Worm (Caenorhabditis elegans): ENCODE measurements around the gene srh-213.

Gene srh-213

DNA sequence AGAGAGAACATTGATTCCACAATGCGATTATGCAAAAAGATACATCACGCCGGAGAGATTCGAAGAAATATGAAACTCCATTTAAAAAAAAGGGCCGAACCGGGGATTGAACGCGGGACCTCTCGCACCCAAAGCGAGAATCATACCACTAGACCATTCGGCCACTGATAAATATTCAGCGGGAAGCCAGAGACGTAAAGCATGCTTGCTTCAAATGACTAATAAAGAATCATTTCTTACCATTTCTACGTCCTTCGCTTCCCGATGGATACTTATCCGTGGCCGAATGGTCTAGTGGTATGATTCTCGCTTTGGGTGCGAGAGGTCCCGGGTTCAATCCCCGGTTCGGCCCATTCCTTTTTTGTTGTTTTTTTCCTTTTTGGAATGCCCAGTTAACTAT is 6.6 kb downstream of the srh-213 start:
- TF ChIP-seq cog-1 (tag; optimal IDR thresholded peaks at IDR 0.05) = no peak
- no peak for TF ChIP-seq ztf-23 (GFP tag; IDR thresholded peaks at IDR 0.05)
- TF ChIP-seq T22C8.4 (GFP tag; IDR thresholded peaks at IDR 0.05) = no peak
- no peak for TF ChIP-seq klf-2 (GFP tag; conservative IDR thresholded peaks at IDR 0.05)
- TF ChIP-seq med-1 (GFP tag; optimal IDR thresholded peaks at IDR 0.05; ENCODE audit: insufficient read depth) = no peak
- TF ChIP-seq ztf-29 (GFP tag; IDR thresholded peaks at IDR 0.05) = no peak
- TF ChIP-seq ref-1 (GFP tag; conservative IDR thresholded peaks at IDR 0.05) = no peak
- no peak for TF ChIP-seq tab-1 (GFP tag; IDR thresholded peaks at IDR 0.05)
- TF ChIP-seq flt-1 (GFP tag; IDR thresholded peaks at IDR 0.05) = no peak

ce11 chrV:3587633-3588032 is 7.2 kb downstream of the srh-213 start:
- TF ChIP-seq med-1 (GFP tag; optimal IDR thresholded peaks at IDR 0.05; ENCODE audit: insufficient read depth) (peak; percentile 66), tab-1 (GFP tag; IDR thresholded peaks at IDR 0.05) (peak; percentile 81; the same call in 1 of the 2 replicates), cog-1 (tag; optimal IDR thresholded peaks at IDR 0.05) (no peak), ztf-29 (GFP tag; IDR thresholded peaks at IDR 0.05) (peak; percentile 49; the same call in 1 of the 2 replicates), flt-1 (GFP tag; IDR thresholded peaks at IDR 0.05) (peak; percentile 74), klf-2 (GFP tag; conservative IDR thresholded peaks at IDR 0.05) (0 out of 2 replicates have a peak, but pooled peaks have one; percentile 57), ref-1 (GFP tag; conservative IDR thresholded peaks at IDR 0.05) (no peak), T22C8.4 (GFP tag; IDR thresholded peaks at IDR 0.05) (0 out of 2 replicates have a peak, but pooled peaks have one; percentile 15), ztf-23 (GFP tag; IDR thresholded peaks at IDR 0.05) (peak; percentile 76)

DNA sequence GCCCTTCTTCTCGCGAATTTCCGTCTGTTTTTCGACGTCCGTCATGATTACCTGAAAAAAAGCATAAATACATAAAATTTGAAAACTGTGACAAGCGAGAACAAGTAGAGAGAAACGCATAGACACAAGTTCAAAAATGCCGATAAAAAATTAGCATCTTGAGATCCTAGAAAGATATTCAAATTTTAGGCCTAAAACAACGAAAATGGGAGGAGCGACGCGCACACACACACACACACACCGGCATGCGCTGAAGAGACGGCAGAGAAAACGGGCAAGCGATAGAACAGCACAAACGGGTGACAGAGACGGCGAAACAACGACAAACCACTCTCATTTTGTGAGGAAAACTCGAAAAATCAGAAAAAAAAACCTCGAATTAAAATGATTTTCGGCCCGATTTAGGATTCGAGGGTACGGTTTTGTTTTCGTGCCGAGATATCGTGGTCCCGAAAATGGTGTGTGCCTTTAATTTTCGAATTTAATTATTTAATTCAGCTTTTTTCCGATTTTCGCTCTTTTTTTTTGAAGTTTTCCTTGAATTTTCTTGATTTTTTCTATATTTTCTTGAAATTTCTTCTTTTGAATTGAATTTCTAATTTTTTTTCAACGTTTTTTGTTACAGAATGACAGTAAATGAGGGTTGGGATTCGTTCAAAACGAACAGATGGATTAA is 8.7 kb downstream of the srh-213 start, which contains the start of the genes rpl-11.1 and T22F3.2:
rpl-11.1 (minus strand) TSS at position 51 of the 676 bp plus-strand sequence.
T22F3.2 (plus strand) TSS at position 626 of the 676 bp plus-strand sequence.
- TF ChIP-seq flt-1 (GFP tag; IDR thresholded peaks at IDR 0.05) (no peak), cog-1 (tag; optimal IDR thresholded peaks at IDR 0.05) (no peak), klf-2 (GFP tag; conservative IDR thresholded peaks at IDR 0.05) (no peak), tab-1 (GFP tag; IDR thresholded peaks at IDR 0.05) (no peak), ztf-29 (GFP tag; IDR thresholded peaks at IDR 0.05) (no peak), ztf-23 (GFP tag; IDR thresholded peaks at IDR 0.05) (no peak), med-1 (GFP tag; optimal IDR thresholded peaks at IDR 0.05; ENCODE audit: insufficient read depth) (no peak), ref-1 (GFP tag; conservative IDR thresholded peaks at IDR 0.05) (no peak), T22C8.4 (GFP tag; IDR thresholded peaks at IDR 0.05) (no peak)

- TF ChIP-seq T22C8.4 (GFP tag; IDR thresholded peaks at IDR 0.05) = no peak
- TF ChIP-seq med-1 (GFP tag; optimal IDR thresholded peaks at IDR 0.05; ENCODE audit: insufficient read depth) = no peak
- no peak for TF ChIP-seq ztf-23 (GFP tag; IDR thresholded peaks at IDR 0.05)
- TF ChIP-seq ref-1 (GFP tag; conservative IDR thresholded peaks at IDR 0.05) = no peak
- TF ChIP-seq ztf-29 (GFP tag; IDR thresholded peaks at IDR 0.05) = no peak
Measured at ce11 chrV:3585011-3585410, 9.8 kb downstream of the srh-213 start.

ce11 chrV:3583622-3584021 is 11.2 kb downstream of the srh-213 start:
- TF ChIP-seq cog-1 (tag; optimal IDR thresholded peaks at IDR 0.05) (no peak), T22C8.4 (GFP tag; IDR thresholded peaks at IDR 0.05) (no peak), tab-1 (GFP tag; IDR thresholded peaks at IDR 0.05) (no peak), flt-1 (GFP tag; IDR thresholded peaks at IDR 0.05) (no peak), med-1 (GFP tag; optimal IDR thresholded peaks at IDR 0.05; ENCODE audit: insufficient read depth) (no peak)

ce11 chrV:3582671-3583070 is 12.2 kb downstream of the srh-213 start:
- TF ChIP-seq tab-1 (GFP tag; IDR thresholded peaks at IDR 0.05) (no peak), ztf-29 (GFP tag; IDR thresholded peaks at IDR 0.05) (no peak), ztf-23 (GFP tag; IDR thresholded peaks at IDR 0.05) (no peak), T22C8.4 (GFP tag; IDR thresholded peaks at IDR 0.05) (no peak), flt-1 (GFP tag; IDR thresholded peaks at IDR 0.05) (no peak), med-1 (GFP tag; optimal IDR thresholded peaks at IDR 0.05; ENCODE audit: insufficient read depth) (no peak), cog-1 (tag; optimal IDR thresholded peaks at IDR 0.05) (no peak), ref-1 (GFP tag; conservative IDR thresholded peaks at IDR 0.05) (no peak), klf-2 (GFP tag; conservative IDR thresholded peaks at IDR 0.05) (no peak)

DNA sequence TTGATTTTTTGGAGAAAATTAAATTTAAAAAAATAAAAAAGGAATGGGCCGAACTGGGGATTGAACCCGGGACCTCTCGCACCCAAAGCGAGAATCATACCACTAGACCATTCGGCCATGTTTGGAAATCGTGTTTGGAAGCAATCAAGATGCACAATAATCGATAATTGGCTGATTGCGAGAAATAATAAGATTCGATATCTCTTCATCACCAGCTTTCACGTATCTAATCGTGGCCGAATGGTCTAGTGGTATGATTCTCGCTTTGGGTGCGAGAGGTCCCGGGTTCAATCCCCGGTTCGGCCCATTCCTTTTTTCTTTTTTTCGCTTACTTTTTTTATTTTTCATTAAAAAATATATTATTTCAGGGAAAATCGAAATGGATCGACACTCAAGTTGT is 12.8 kb downstream of the srh-213 start:
- no peak for TF ChIP-seq ztf-23 (GFP tag; IDR thresholded peaks at IDR 0.05)
- TF ChIP-seq cog-1 (tag; optimal IDR thresholded peaks at IDR 0.05) = no peak
- peak; percentile 45 for TF ChIP-seq T22C8.4 (GFP tag; IDR thresholded peaks at IDR 0.05)
- TF ChIP-seq tab-1 (GFP tag; IDR thresholded peaks at IDR 0.05) = no peak

DNA sequence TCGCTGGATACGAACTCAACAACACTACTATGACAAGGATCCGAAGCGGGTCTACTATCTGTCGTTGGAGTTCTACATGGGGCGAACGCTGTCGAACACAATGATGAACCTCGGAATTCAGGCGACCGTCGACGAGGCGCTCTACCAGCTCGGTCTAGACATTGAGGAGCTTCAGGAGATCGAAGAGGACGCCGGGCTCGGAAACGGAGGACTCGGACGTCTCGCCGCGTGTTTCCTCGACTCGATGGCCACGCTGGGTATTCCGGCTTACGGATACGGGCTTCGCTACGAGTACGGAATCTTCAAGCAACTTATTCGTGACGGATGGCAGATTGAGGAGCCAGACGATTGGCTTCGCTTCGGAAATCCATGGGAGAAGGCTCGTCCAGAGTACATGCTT is 13.2 kb downstream of the srh-213 start:
- TF ChIP-seq ztf-23 (GFP tag; IDR thresholded peaks at IDR 0.05) (no peak), T22C8.4 (GFP tag; IDR thresholded peaks at IDR 0.05) (no peak), tab-1 (GFP tag; IDR thresholded peaks at IDR 0.05) (no peak), med-1 (GFP tag; optimal IDR thresholded peaks at IDR 0.05; ENCODE audit: insufficient read depth) (no peak), ref-1 (GFP tag; conservative IDR thresholded peaks at IDR 0.05) (no peak), cog-1 (tag; optimal IDR thresholded peaks at IDR 0.05) (no peak), flt-1 (GFP tag; IDR thresholded peaks at IDR 0.05) (no peak), ztf-29 (GFP tag; IDR thresholded peaks at IDR 0.05) (no peak), klf-2 (GFP tag; conservative IDR thresholded peaks at IDR 0.05) (no peak)

DNA sequence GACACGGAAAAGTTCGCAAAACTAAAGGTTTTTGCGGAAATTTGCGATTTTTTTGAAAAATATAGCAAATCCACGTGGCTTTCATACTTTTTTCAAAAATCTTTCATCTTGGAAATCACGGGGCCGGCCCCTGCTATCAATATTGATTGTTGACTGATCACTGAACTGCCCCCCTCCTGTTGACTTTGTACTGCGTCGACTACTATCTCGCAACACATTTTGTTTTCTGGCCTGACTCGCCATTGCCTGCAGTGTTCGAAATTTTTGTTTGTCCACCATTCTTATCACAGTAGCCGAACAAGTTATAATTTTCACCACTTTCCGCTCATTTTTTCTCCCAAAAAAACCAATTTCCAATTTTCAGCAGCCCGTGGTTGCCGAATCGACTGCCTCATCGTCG is 13.8 kb downstream of the srh-213 start:
- TF ChIP-seq ztf-29 (GFP tag; IDR thresholded peaks at IDR 0.05) (no peak), med-1 (GFP tag; optimal IDR thresholded peaks at IDR 0.05; ENCODE audit: insufficient read depth) (no peak), klf-2 (GFP tag; conservative IDR thresholded peaks at IDR 0.05) (no peak), tab-1 (GFP tag; IDR thresholded peaks at IDR 0.05) (no peak)

DNA sequence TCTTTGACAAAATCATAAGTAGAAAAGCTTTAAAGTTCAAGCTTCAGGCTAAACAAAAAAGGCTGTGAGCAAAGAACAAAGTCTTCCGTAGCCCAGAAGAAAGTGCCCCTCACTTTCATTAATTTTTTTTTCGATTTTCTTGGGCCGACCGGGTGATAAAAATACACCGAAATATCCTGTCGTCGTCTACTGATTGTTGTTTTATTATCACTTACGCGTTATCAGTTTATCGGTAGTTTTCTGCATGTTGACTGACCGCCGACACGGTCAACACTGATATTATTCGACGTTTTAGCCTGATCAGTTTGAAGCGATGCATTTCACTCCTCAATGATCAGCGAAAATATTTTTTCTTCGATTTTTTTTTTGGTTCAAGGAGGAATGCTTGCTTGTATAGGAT is 14.5 kb downstream of the srh-213 start:
- no peak for TF ChIP-seq klf-2 (GFP tag; conservative IDR thresholded peaks at IDR 0.05)
- no peak for TF ChIP-seq med-1 (GFP tag; optimal IDR thresholded peaks at IDR 0.05; ENCODE audit: insufficient read depth)
- no peak for TF ChIP-seq flt-1 (GFP tag; IDR thresholded peaks at IDR 0.05)
- no peak for TF ChIP-seq tab-1 (GFP tag; IDR thresholded peaks at IDR 0.05)
- TF ChIP-seq ztf-29 (GFP tag; IDR thresholded peaks at IDR 0.05) = no peak
- TF ChIP-seq ztf-23 (GFP tag; IDR thresholded peaks at IDR 0.05) = no peak
- no peak for TF ChIP-seq T22C8.4 (GFP tag; IDR thresholded peaks at IDR 0.05)
- no peak for TF ChIP-seq cog-1 (tag; optimal IDR thresholded peaks at IDR 0.05)
- no peak for TF ChIP-seq ref-1 (GFP tag; conservative IDR thresholded peaks at IDR 0.05)
